Fruit fly (Drosophila melanogaster): ENCODE results near the gene RabX6.

RabX6 gene

DNA sequence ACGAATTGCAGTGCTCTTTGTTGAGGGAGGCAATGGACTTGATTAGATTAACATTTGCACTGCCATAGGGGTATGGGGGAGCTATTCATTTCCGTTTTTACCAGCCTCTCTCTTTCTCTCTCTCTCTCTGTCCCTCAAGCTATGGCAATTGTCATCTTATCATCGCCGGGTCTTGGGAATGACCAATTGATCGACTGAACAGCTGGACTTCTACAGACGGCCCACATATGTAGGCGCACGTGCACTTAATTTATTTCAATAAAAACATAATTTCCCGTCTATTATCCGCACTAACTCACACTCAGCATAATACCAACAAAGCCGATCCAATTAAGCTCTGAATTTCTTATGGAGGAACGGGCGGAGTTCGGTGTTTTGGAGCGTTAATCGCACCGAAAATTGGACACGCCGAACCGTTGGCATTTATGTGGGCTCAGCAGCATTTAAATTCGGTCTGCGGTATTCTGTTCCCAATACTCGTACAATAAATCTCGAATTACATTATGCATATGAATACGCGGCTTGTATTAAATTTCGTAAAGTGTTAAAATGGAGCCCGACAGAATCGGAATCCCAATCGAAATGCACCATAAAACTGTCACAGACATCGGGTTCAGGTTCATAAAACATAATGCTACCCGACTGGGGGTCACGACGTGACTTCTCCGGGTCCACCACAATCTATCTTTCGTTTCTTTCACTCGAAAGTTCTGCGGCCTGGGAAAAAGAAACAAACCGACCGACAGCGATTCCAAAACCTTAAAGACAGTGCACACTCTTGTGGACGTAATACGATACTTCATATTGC, 33.5 kb downstream of the RabX6 start:
- TF ChIP-seq insv (optimal IDR thresholded peaks at IDR 0.05) (no peak), psq (optimal IDR thresholded peaks at IDR 0.05) (no peak), Myc (optimal IDR thresholded peaks at IDR 0.05) (no peak), ttk (optimal IDR thresholded peaks at IDR 0.05) (no peak), h (optimal IDR thresholded peaks at IDR 0.05) (no peak), Sin3A (optimal IDR thresholded peaks at IDR 0.05) (no peak)

- no peak for TF ChIP-seq ttk (optimal IDR thresholded peaks at IDR 0.05)
- no peak for TF ChIP-seq Myc (optimal IDR thresholded peaks at IDR 0.05)
- TF ChIP-seq insv (optimal IDR thresholded peaks at IDR 0.05): no peak
- TF ChIP-seq Sin3A (optimal IDR thresholded peaks at IDR 0.05): no peak
- TF ChIP-seq h (optimal IDR thresholded peaks at IDR 0.05): no peak
- TF ChIP-seq psq (optimal IDR thresholded peaks at IDR 0.05): no peak
Measured at dm6 chr3L:724518-725341, 34.4 kb downstream of the RabX6 start.

DNA sequence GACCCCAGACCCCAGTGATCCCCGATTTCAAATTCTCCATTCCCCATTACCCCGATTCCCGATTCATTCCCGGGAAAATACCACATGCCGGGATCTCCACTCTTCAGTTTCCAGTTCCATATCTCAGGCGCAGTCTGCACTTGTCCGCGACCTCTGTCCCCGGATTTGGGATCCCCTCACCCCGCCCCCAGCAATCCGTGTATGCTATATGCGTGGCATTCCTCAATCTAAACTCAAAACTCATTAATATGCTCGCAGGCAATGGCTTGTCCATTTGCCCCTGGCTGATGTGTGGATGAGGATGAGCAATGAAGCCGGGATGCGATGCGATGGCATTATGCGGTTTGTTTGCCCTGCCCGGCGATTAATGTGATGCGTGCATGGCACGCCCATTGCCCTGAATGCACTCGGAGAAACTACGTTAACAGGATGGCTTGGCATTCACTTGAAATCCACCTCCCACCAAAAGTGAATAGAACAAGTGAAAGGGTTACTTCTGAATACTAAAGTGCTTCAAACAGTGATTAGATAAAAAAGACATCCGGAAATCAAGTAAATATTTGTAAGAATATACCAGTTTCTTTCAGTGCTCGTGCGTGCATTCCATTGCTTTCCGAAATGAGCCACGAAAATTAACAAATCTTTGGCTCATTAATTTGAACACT, 35.3 kb downstream of the RabX6 start:
- TF ChIP-seq h (optimal IDR thresholded peaks at IDR 0.05): no peak
- no peak for TF ChIP-seq psq (optimal IDR thresholded peaks at IDR 0.05)
- no peak for TF ChIP-seq Myc (optimal IDR thresholded peaks at IDR 0.05)
- TF ChIP-seq ttk (optimal IDR thresholded peaks at IDR 0.05): no peak
- no peak for TF ChIP-seq Sin3A (optimal IDR thresholded peaks at IDR 0.05)
- no peak for TF ChIP-seq insv (optimal IDR thresholded peaks at IDR 0.05)

- TF ChIP-seq Myc (optimal IDR thresholded peaks at IDR 0.05) (no peak), psq (optimal IDR thresholded peaks at IDR 0.05) (no peak), insv (optimal IDR thresholded peaks at IDR 0.05) (no peak), Sin3A (optimal IDR thresholded peaks at IDR 0.05) (no peak), ttk (optimal IDR thresholded peaks at IDR 0.05) (no peak), h (optimal IDR thresholded peaks at IDR 0.05) (no peak)
Measured at dm6 chr3L:726486-727180, 36.3 kb downstream of the RabX6 start.

DNA sequence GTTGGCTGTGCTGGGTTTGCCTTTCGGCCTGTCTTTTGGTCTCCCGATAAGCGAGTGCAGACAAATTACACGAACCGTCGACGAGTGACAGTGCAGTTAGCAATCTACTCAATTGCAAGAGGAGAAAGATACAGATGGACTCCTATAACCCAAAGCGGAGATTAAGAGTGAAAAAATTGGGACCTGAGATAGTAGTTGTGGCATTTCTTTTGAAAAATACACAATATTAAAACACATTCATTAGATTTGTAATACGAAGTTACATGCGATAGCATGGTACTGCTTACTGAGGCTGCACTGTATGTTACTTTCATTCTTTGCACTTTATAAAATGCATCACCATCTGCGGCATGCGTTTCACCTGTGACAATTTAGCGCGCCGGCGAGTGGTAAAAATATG, 36.9 kb downstream of the RabX6 start:
- TF ChIP-seq ttk (optimal IDR thresholded peaks at IDR 0.05): no peak
- TF ChIP-seq psq (optimal IDR thresholded peaks at IDR 0.05): no peak
- TF ChIP-seq h (optimal IDR thresholded peaks at IDR 0.05): no peak
- no peak for TF ChIP-seq Sin3A (optimal IDR thresholded peaks at IDR 0.05)

dm6 chr3L:727874-728273, 37.6 kb downstream of the RabX6 start:
- no peak for TF ChIP-seq Sin3A (optimal IDR thresholded peaks at IDR 0.05)
- no peak for TF ChIP-seq h (optimal IDR thresholded peaks at IDR 0.05)
- no peak for TF ChIP-seq Myc (optimal IDR thresholded peaks at IDR 0.05)
- TF ChIP-seq psq (optimal IDR thresholded peaks at IDR 0.05): no peak
- TF ChIP-seq insv (optimal IDR thresholded peaks at IDR 0.05): no peak
- no peak for TF ChIP-seq ttk (optimal IDR thresholded peaks at IDR 0.05)

DNA sequence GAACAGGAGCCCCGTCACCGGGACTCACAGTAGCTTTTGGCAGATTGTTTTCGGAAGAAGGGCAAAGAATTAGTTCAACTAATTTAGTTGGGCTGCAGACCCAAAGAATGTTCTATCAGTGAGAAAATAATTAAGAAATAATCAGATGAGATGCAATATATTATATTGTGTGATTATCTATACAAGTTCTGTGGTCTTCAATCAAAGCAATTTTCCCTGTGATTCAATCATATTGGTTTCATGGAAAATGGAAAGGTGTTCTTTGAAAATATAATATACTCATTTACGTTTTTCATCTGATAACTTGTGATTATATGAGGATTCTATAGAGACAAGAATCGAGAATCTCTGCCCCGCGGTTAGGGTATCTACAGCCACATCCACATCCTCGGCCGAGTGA, 38.3 kb downstream of the RabX6 start:
- TF ChIP-seq Sin3A (optimal IDR thresholded peaks at IDR 0.05) (no peak), Myc (optimal IDR thresholded peaks at IDR 0.05) (no peak), insv (optimal IDR thresholded peaks at IDR 0.05) (no peak), psq (optimal IDR thresholded peaks at IDR 0.05) (no peak), ttk (optimal IDR thresholded peaks at IDR 0.05) (no peak)

- no peak for TF ChIP-seq Sin3A (optimal IDR thresholded peaks at IDR 0.05)
- no peak for TF ChIP-seq psq (optimal IDR thresholded peaks at IDR 0.05)
- TF ChIP-seq ttk (optimal IDR thresholded peaks at IDR 0.05): no peak
- TF ChIP-seq insv (optimal IDR thresholded peaks at IDR 0.05): no peak
Measured at dm6 chr3L:729345-729744, 39.0 kb downstream of the RabX6 start.

- TF ChIP-seq insv (optimal IDR thresholded peaks at IDR 0.05) (no peak), psq (optimal IDR thresholded peaks at IDR 0.05) (no peak), ttk (optimal IDR thresholded peaks at IDR 0.05) (no peak)
Measured at dm6 chr3L:731469-731868, 41.2 kb downstream of the RabX6 start.

dm6 chr3L:732290-732954, 42.1 kb downstream of the RabX6 start:
- TF ChIP-seq h (optimal IDR thresholded peaks at IDR 0.05): no peak
- TF ChIP-seq Sin3A (optimal IDR thresholded peaks at IDR 0.05): no peak
- no peak for TF ChIP-seq insv (optimal IDR thresholded peaks at IDR 0.05)
- no peak for TF ChIP-seq ttk (optimal IDR thresholded peaks at IDR 0.05)
- TF ChIP-seq Myc (optimal IDR thresholded peaks at IDR 0.05): no peak
- no peak for TF ChIP-seq psq (optimal IDR thresholded peaks at IDR 0.05)

DNA sequence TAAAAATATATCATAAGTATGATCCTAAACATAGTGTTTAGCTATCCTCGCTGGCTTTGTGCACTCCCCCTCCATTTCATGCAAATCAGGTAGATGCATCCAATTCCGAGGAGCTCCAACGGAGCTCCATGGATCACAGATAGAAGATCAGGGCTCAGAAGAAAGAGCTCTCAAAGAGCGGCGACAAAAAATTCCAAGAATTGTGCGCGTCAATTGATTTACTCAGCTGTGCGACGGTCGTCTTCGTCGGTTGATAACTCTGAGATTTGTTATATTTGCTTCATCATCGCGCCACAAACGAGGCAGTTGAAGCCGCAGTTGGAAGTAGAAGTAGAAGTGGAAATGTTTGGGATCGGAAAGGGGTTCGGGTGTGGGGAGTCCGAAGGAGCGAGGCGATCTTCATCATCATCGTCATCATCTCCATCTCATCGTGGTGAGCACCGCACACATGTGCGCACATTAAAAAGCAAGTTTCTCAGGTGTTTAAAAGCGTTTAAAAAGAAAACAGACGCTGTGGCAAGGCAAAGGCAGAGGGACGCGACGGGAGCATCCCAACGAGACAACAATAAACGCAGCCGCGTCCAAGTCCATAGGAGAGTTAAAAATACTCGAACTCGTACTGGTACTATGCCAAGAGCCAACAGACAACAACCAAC, 43.0 kb downstream of the RabX6 start:
- no peak for TF ChIP-seq insv (optimal IDR thresholded peaks at IDR 0.05)
- no peak for TF ChIP-seq ttk (optimal IDR thresholded peaks at IDR 0.05)
- TF ChIP-seq psq (optimal IDR thresholded peaks at IDR 0.05): no peak
- TF ChIP-seq Sin3A (optimal IDR thresholded peaks at IDR 0.05): no peak
- no peak for TF ChIP-seq h (optimal IDR thresholded peaks at IDR 0.05)
- TF ChIP-seq Myc (optimal IDR thresholded peaks at IDR 0.05): no peak
